Fruit fly (Drosophila melanogaster) whole organism, embryonic: ENCODE results near the gene CG6296.
A peak's percentile ranks its signal among the peaks of the same experiment; 100 is the strongest.

Experiments
- ATbp ChIP-seq: fragments of 200-800 bp; sonication (Bioruptor generic); optimal IDR thresholded peaks from 2 replicates; lab custom pipeline; 2017; ENCODE audit warnings: missing biosample characterization, mild to moderate bottlenecking, missing genetic modification characterization, missing genetic modification reagents
- Ada2b ChIP-seq: fragments of 200-800 bp; sonication (Bioruptor generic); IDR thresholded peaks from 2 replicates; pipeline ENCODE4 v1.3.6; 2022; ENCODE audit warnings: missing biosample characterization, missing genetic modification characterization
- CG1024 ChIP-seq: fragments of 200-800 bp; sonication (Bioruptor generic); IDR thresholded peaks from 2 replicates; pipeline ENCODE4 v1.3.6; 2022; ENCODE audit warnings: missing biosample characterization, missing genetic modification characterization
- CG12155 ChIP-seq: fragments of 200-800 bp; sonication (Bioruptor generic); optimal IDR thresholded peaks from 3 replicates; lab custom pipeline; 2016; ENCODE audit warnings: missing biosample characterization, missing genetic modification characterization
- CG1233 ChIP-seq: fragments of 200-800 bp; sonication (Bioruptor generic); optimal IDR thresholded peaks from 4 replicates; lab custom pipeline; 2018; ENCODE audit warnings: missing biosample characterization, mild to moderate bottlenecking, missing genetic modification characterization
- CG13424 ChIP-seq: fragments of 200-800 bp; sonication (Bioruptor generic); optimal IDR thresholded peaks from 2 replicates; lab custom pipeline; 2019; ENCODE audit warnings: missing biosample characterization, mild to moderate bottlenecking, missing genetic modification characterization, moderate library complexity
- CG14710 ChIP-seq: fragments of 200-800 bp; sonication (Bioruptor generic); optimal IDR thresholded peaks from 3 replicates; lab custom pipeline; 2019; ENCODE audit warnings: missing biosample characterization, mild to moderate bottlenecking, missing genetic modification characterization, moderate library complexity
- CG15514 ChIP-seq: fragments of 200-800 bp; sonication (Bioruptor generic); optimal IDR thresholded peaks from 3 replicates; lab custom pipeline; 2017; ENCODE audit warnings: missing biosample characterization, missing genetic modification characterization, mild to moderate bottlenecking, moderate library complexity, missing genetic modification reagents
- CG17359 ChIP-seq: fragments of 200-800 bp; sonication (Bioruptor generic); optimal IDR thresholded peaks from 3 replicates; lab custom pipeline; 2018; ENCODE audit warnings: missing biosample characterization, mild to moderate bottlenecking, missing genetic modification characterization, moderate library complexity
- CG18619 ChIP-seq: fragments of 200-800 bp; sonication (Bioruptor generic); optimal IDR thresholded peaks from 3 replicates; lab custom pipeline; 2017; ENCODE audit warnings: missing biosample characterization, mild to moderate bottlenecking, missing genetic modification characterization
- CG30403 ChIP-seq: fragments of 200-800 bp; sonication (Bioruptor generic); optimal IDR thresholded peaks from 3 replicates; lab custom pipeline; 2016; ENCODE audit warnings: missing biosample characterization, missing genetic modification characterization
- CG34422 ChIP-seq: fragments of 200-800 bp; sonication (Bioruptor generic); IDR thresholded peaks from 3 replicates; pipeline ENCODE4 v1.3.6; 2022; ENCODE audit warnings: missing biosample characterization, missing genetic modification characterization
- CG4424 ChIP-seq: fragments of 200-800 bp; sonication (Bioruptor generic); optimal IDR thresholded peaks from 3 replicates; lab custom pipeline; 2016; ENCODE audit warnings: missing biosample characterization, missing genetic modification characterization
- CG6765 ChIP-seq: fragments of 200-800 bp; sonication (Bioruptor generic); optimal IDR thresholded peaks from 3 replicates; lab custom pipeline; 2017; ENCODE audit warnings: missing biosample characterization, mild to moderate bottlenecking, missing genetic modification characterization
- CG8290 ChIP-seq, 3 experiments: fragments of 200-800 bp; sonication (Bioruptor generic); optimal IDR thresholded peaks; 2 replicates each; lab custom pipeline; 2016 to 2019; ENCODE audit warnings: missing biosample characterization in 3 of 3, missing genetic modification characterization in 3 of 3, mild to moderate bottlenecking in 2 of 3, moderate library complexity in 1 of 3
- CG8765 ChIP-seq: fragments of 200-800 bp; sonication (Bioruptor generic); IDR thresholded peaks from 2 replicates; pipeline ENCODE4 v1.3.6; 2022; ENCODE audit warnings: missing biosample characterization, missing genetic modification characterization
- CG9727 ChIP-seq: fragments of 200-800 bp; sonication (Bioruptor generic); optimal IDR thresholded peaks from 3 replicates; lab custom pipeline; 2017; ENCODE audit warnings: missing biosample characterization, mild to moderate bottlenecking, missing genetic modification characterization
- CoRest ChIP-seq: fragments of 200-800 bp; sonication (Bioruptor generic); optimal IDR thresholded peaks from 3 replicates; lab custom pipeline; 2018; ENCODE audit warnings: missing biosample characterization, mild to moderate bottlenecking, missing genetic modification characterization, moderate library complexity
- D19A ChIP-seq: fragments of 200-800 bp; optimal IDR thresholded peaks from 3 replicates; lab custom pipeline; 2019; ENCODE audit warnings: missing biosample characterization, mild to moderate bottlenecking, missing genetic modification characterization, moderate library complexity
- Dip3 ChIP-seq: fragments of 200-800 bp; sonication (Bioruptor generic); optimal IDR thresholded peaks from 3 replicates; lab custom pipeline; 2016; ENCODE audit warnings: missing biosample characterization, missing genetic modification characterization
- Fer2 ChIP-seq: fragments of 200-800 bp; sonication (Bioruptor generic); optimal IDR thresholded peaks from 2 replicates; lab custom pipeline; 2018; ENCODE audit warnings: missing biosample characterization, mild to moderate bottlenecking, missing genetic modification characterization, moderate library complexity
- Hmr ChIP-seq: fragments of 200-800 bp; sonication (Bioruptor generic); optimal IDR thresholded peaks from 3 replicates; lab custom pipeline; 2017; ENCODE audit warnings: mild to moderate bottlenecking, missing biosample characterization, missing genetic modification reagents, missing genetic modification characterization
- MBD-R2 ChIP-seq: fragments of 200-800 bp; sonication (Bioruptor generic); IDR thresholded peaks from 2 replicates; pipeline ENCODE4 v1.3.6; 2022; ENCODE audit warnings: missing biosample characterization, missing genetic modification characterization
- Mad ChIP-seq: fragments of 200-800 bp; sonication (Bioruptor generic); optimal IDR thresholded peaks from 2 replicates; lab custom pipeline; 2016; ENCODE audit warnings: missing biosample characterization, missing genetic modification characterization
- NFAT ChIP-seq: fragments of 200-800 bp; sonication (Bioruptor generic); IDR thresholded peaks from 2 replicates; pipeline ENCODE4 v1.3.6; 2022; ENCODE audit warnings: missing biosample characterization, missing genetic modification characterization
- Neu2 ChIP-seq: fragments of 200-800 bp; sonication (Bioruptor generic); optimal IDR thresholded peaks from 3 replicates; lab custom pipeline; 2016; ENCODE audit warnings: missing biosample characterization, missing genetic modification characterization, borderline replicate concordance
- Nf-YC ChIP-seq: fragments of 200-800 bp; optimal IDR thresholded peaks from 3 replicates; lab custom pipeline; 2019; ENCODE audit warnings: missing biosample characterization, mild to moderate bottlenecking, missing genetic modification characterization, moderate library complexity
- NfI ChIP-seq: fragments of 200-800 bp; sonication (Bioruptor generic); optimal IDR thresholded peaks from 3 replicates; lab custom pipeline; 2018; ENCODE audit warnings: missing biosample characterization, mild to moderate bottlenecking, missing genetic modification characterization, moderate library complexity
- Ravus ChIP-seq: fragments of 200-800 bp; sonication (Bioruptor generic); IDR thresholded peaks from 2 replicates; pipeline ENCODE4 v1.3.6; 2022; ENCODE audit warnings: missing biosample characterization, missing genetic modification characterization
- Usf ChIP-seq: fragments of 200-800 bp; sonication (Bioruptor generic); optimal IDR thresholded peaks from 2 replicates; lab custom pipeline; 2017; ENCODE audit warnings: missing genotype, missing biosample characterization, missing genetic modification characterization
- Xbp1 ChIP-seq: fragments of 200-800 bp; sonication (Bioruptor generic); optimal IDR thresholded peaks from 3 replicates; lab custom pipeline; 2016; ENCODE audit warnings: missing biosample characterization, mild to moderate bottlenecking, missing genetic modification characterization
- bsh ChIP-seq, 2 experiments: fragments of 200-800 bp; sonication (Bioruptor generic); optimal IDR thresholded peaks; 2 replicates each; lab custom pipeline; 2017 to 2018; ENCODE audit warnings: mild to moderate bottlenecking in 2 of 2, missing biosample characterization in 2 of 2, missing genetic modification characterization in 2 of 2, moderate library complexity in 1 of 2
- da ChIP-seq: fragments of 200-800 bp; sonication (Bioruptor generic); optimal IDR thresholded peaks from 2 replicates; lab custom pipeline; 2016; ENCODE audit warnings: missing biosample characterization, missing genetic modification characterization
- dmrt11E ChIP-seq: fragments of 200-800 bp; sonication (Bioruptor generic); optimal IDR thresholded peaks from 3 replicates; lab custom pipeline; 2018; ENCODE audit warnings: missing biosample characterization, mild to moderate bottlenecking, missing genetic modification characterization, moderate library complexity
- esg ChIP-seq: fragments of 200-800 bp; sonication (Bioruptor generic); conservative IDR thresholded peaks from 2 replicates; pipeline ENCODE4 v1.3.6; 2022; ENCODE audit warnings: missing biosample characterization, missing genetic modification characterization
- fd3F ChIP-seq: fragments of 200-800 bp; sonication (Bioruptor generic); optimal IDR thresholded peaks from 2 replicates; lab custom pipeline; 2018; ENCODE audit warnings: missing biosample characterization, mild to moderate bottlenecking, missing genetic modification characterization, moderate library complexity
- her ChIP-seq: fragments of 200-800 bp; sonication (Bioruptor generic); optimal IDR thresholded peaks from 2 replicates; lab custom pipeline; 2016; ENCODE audit warnings: missing biosample characterization, missing genetic modification characterization
- ken ChIP-seq: fragments of 200-800 bp; sonication (Bioruptor generic); IDR thresholded peaks from 3 replicates; pipeline ENCODE4 v1.3.6; 2022; ENCODE audit warnings: missing biosample characterization, missing genetic modification characterization
- lola ChIP-seq, 3 experiments: fragments of >200 bp in 2 of 3; fragments of 200-800 bp in 1 of 3; sonication (Bioruptor generic) in 1 of 3; optimal IDR thresholded peaks; 2 replicates each; lab custom pipeline; 2017 to 2019; ENCODE audit warnings: missing biosample characterization in 3 of 3, missing genetic modification characterization in 3 of 3, mild to moderate bottlenecking in 1 of 3, moderate library complexity in 1 of 3
- pnt ChIP-seq: fragments of 200-800 bp; sonication (Bioruptor generic); optimal IDR thresholded peaks from 3 replicates; lab custom pipeline; 2016; ENCODE audit warnings: missing biosample characterization, missing genetic modification characterization
- ranshi ChIP-seq: fragments of 200-800 bp; sonication (Bioruptor generic); IDR thresholded peaks from 2 replicates; pipeline ENCODE4 v1.3.6; 2022; ENCODE audit warnings: missing biosample characterization, missing genetic modification characterization
- sisA ChIP-seq: fragments of 200-800 bp; sonication (Bioruptor generic); IDR thresholded peaks from 2 replicates; pipeline ENCODE4 v1.3.6; 2022; ENCODE audit warnings: missing biosample characterization, missing genetic modification characterization
- slou ChIP-seq: fragments of 200-800 bp; sonication (Bioruptor generic); optimal IDR thresholded peaks from 3 replicates; lab custom pipeline; 2016; ENCODE audit warnings: missing biosample characterization, missing genetic modification characterization
- tin ChIP-seq: fragments of 200-800 bp; sonication (Bioruptor generic); optimal IDR thresholded peaks from 3 replicates; lab custom pipeline; 2016; ENCODE audit warnings: missing biosample characterization, missing genetic modification characterization
- unpg ChIP-seq: fragments of 200-800 bp; sonication (Bioruptor generic); optimal IDR thresholded peaks from 3 replicates; lab custom pipeline; 2018; ENCODE audit warnings: missing biosample characterization, mild to moderate bottlenecking, missing genetic modification characterization, moderate library complexity
- vnd ChIP-seq: fragments of 200-800 bp; sonication (Bioruptor generic); IDR thresholded peaks from 3 replicates; pipeline ENCODE4 v1.3.6; 2022; ENCODE audit warnings: missing biosample characterization, missing genetic modification characterization; ENCODE audit not compliant: partially characterized antibody
- vvl ChIP-seq: fragments of 200-800 bp; sonication (Bioruptor generic); IDR thresholded peaks from 2 replicates; pipeline ENCODE4 v1.3.6; 2022; ENCODE audit warnings: missing biosample characterization, missing genetic modification characterization
- wdn ChIP-seq: fragments of 200-800 bp; sonication (Bioruptor generic); IDR thresholded peaks from 2 replicates; pipeline ENCODE4 v1.3.6; 2022; ENCODE audit warnings: missing biosample characterization, missing genetic modification characterization
- z ChIP-seq: fragments of 200-800 bp; sonication (Bioruptor generic); IDR thresholded peaks from 3 replicates; pipeline ENCODE4 v1.3.6; 2022; ENCODE audit warnings: missing biosample characterization, missing genetic modification characterization

Gene CG6296

dm6 chr3R:26988412-26988981 is 16.8 kb downstream of the CG6296 start, which contains the start of gene CG31075 (continued):
- TF ChIP-seq MBD-R2 (peak; percentile 74; the same call in 1 of the 2 replicates), CG15514 (peak; percentile 62), dmrt11E (tag; lab: Kevin White, UChicago) (no peak), CG12155 (peak; percentile 37), Usf (GFP tag; lab: Kevin White, UChicago) (peak; percentile 3), Fer2 (no peak), Nf-YC (tag; lab: Kevin White, UChicago) (no peak), CG13424 (peak; percentile 15), CG4424 (GFP tag; lab: Kevin White, UChicago) (peak; percentile 28), lola (GFP tag; optimal IDR thresholded peaks at IDR 0.05; lab: Kevin White, UChicago) (no peak), CG14710 (tag; lab: Kevin White, UChicago) (no peak), Mad (GFP tag; lab: Kevin White, UChicago) (no peak), esg (GFP tag; lab: Robert Waterston, UW) (peak; percentile 29; the same call in 1 of the 2 replicates), Ada2b (GFP tag; lab: Robert Waterston, UW) (peak; percentile 86), bsh (GFP tag; optimal IDR thresholded peaks at IDR 0.05; lab: Kevin White, UChicago) (peak in 1 of 2 experiments; percentile 21), her (GFP tag; lab: Kevin White, UChicago) (no peak), da (GFP tag; lab: Kevin White, UChicago) (no peak), CoRest (tag; lab: Kevin White, UChicago) (peak; percentile 49), CG8290 (GFP tag; optimal IDR thresholded peaks at IDR 0.05; lab: Kevin White, UChicago) (no peak), CG8290 (tag; optimal IDR thresholded peaks at IDR 0.05; lab: Kevin White, UChicago) (peak in 1 of 2 experiments; percentile 32), z (GFP tag; lab: Robert Waterston, UW) (no peak), CG1233 (peak; percentile 36), vnd (GFP tag; lab: Robert Waterston, UW) (no peak), CG34422 (GFP tag; lab: Robert Waterston, UW) (peak; percentile 53; the same call in 1 of the 3 replicates), CG30403 (GFP tag; lab: Kevin White, UChicago) (peak; percentile 63), Ravus (GFP tag; lab: Robert Waterston, UW) (peak; percentile 20), unpg (peak; percentile 52), pnt (GFP tag; lab: Kevin White, UChicago) (no peak), CG1024 (peak; percentile 41; the same call in 1 of the 2 replicates), Neu2 (GFP tag; lab: Kevin White, UChicago) (no peak), ATbp (no peak), NfI (peak; percentile 12), Dip3 (GFP tag; lab: Kevin White, UChicago) (peak; percentile 23), ken (GFP tag; lab: Robert Waterston, UW) (0 out of 3 replicates have a peak, but pooled peaks have one; percentile 41), D19A (peak; percentile 44), CG18619 (GFP tag; lab: Kevin White, UChicago) (peak; percentile 28), Hmr (peak; percentile 76), fd3F (GFP tag; lab: Kevin White, UChicago) (peak; percentile 5), vvl (peak; percentile 62), Xbp1 (GFP tag; lab: Kevin White, UChicago) (peak; percentile 18), wdn (GFP tag; lab: Robert Waterston, UW) (peak; percentile 54), slou (GFP tag; lab: Kevin White, UChicago) (peak; percentile 16), sisA (GFP tag; lab: Robert Waterston, UW) (no peak), CG8765 (GFP tag; lab: Robert Waterston, UW) (no peak), CG6765 (GFP tag; lab: Kevin White, UChicago) (peak; percentile 23), CG9727 (peak; percentile 41), CG17359 (tag; lab: Kevin White, UChicago) (peak; percentile 65), NFAT (GFP tag; lab: Robert Waterston, UW) (peak; percentile 39; the same call in 1 of the 2 replicates), ranshi (GFP tag; lab: Robert Waterston, UW) (peak; percentile 84), tin (GFP tag; lab: Kevin White, UChicago) (peak; percentile 12)
